Worm (Caenorhabditis elegans): ENCODE measurements around the gene R09F10.1.

DNA sequence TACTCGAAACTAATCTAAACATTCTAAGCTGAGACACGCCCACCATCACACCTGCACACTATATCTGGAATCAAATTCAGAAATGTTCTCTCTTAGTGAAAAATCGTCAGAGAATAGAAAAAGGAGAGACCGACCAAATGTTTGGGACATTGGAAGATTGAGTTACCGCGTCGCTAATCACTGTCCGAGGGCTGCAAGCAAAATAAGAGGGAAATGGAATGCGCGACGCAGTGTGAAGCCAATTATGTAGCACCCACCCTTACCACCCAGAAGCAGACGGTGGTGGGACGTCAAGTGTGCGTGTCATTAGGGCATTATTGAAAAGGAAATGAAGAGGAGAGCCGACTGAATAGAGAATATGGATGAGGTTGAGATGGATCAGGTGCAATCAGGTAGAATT, 11.8 kb upstream of the R09F10.1 start:
- TF ChIP-seq hmbx-1 (tag; optimal IDR thresholded peaks at IDR 0.05) (no peak), tbx-11 (GFP tag; IDR thresholded peaks at IDR 0.05) (no peak), sea-1 (GFP tag; conservative IDR thresholded peaks at IDR 0.05) (no peak), F13C5.2 (tag; optimal IDR thresholded peaks at IDR 0.05) (no peak), ets-7 (tag; optimal IDR thresholded peaks at IDR 0.05) (no peak), ama-1 (optimal IDR thresholded peaks at IDR 0.05) (no peak), scrt-1 (GFP tag; IDR thresholded peaks at IDR 0.05) (no peak), hnd-1 (tag; optimal IDR thresholded peaks at IDR 0.05) (no peak), ceh-13 (GFP tag; optimal IDR thresholded peaks at IDR 0.05) (no peak), B0310.2 (tag; optimal IDR thresholded peaks at IDR 0.05) (no peak), ceh-36 (tag; optimal IDR thresholded peaks at IDR 0.05) (no peak), hmg-4 (GFP tag; optimal IDR thresholded peaks at IDR 0.05) (no peak)

Data from whole organism, early embryonic.